Worm (Caenorhabditis elegans) whole organism, L4/young adult: ENCODE measurements around the gene C49C3.6.

Source experiments
- W03F9.2 ChIP-seq: fragments of 150-350 bp; optimal IDR thresholded peaks from 2 replicates; lab custom pipeline; 2014; ENCODE audit warnings: missing biosample characterization, missing genetic modification characterization
- him-1 ChIP-seq: sonication (generic microtip); optimal IDR thresholded peaks from 2 replicates; lab custom pipeline; 2016; ENCODE audit warnings: missing genotype, missing genetic modification reagents, missing genetic modification characterization, missing compliant biosample characterization

- no peak for TF ChIP-seq W03F9.2
- no peak for TF ChIP-seq him-1 (tag; lab: Kevin White, UChicago)
Observed at ce11 chrIV:17291629-17292199, 39.6 kb upstream of the C49C3.6 start, which contains the start of the genes T28F3.11 and slc-17.4.
